Worm (Caenorhabditis elegans) whole organism, L2 larva: Measurements from ENCODE around the gene nas-16.

Experiments used
- F13H6.1 ChIP-seq: sonication (generic microtip); optimal IDR thresholded peaks from 2 replicates; lab custom pipeline; 2016; ENCODE audit warnings: missing genetic modification characterization, missing compliant biosample characterization
- R02D3.7 ChIP-seq: fragments of 150-350 bp; optimal IDR thresholded peaks from 2 replicates; lab custom pipeline; 2014; ENCODE audit warnings: missing biosample characterization, missing genetic modification characterization
- ZK546.5 ChIP-seq: sonication (generic microtip); optimal IDR thresholded peaks from 2 replicates; lab custom pipeline; 2017; ENCODE audit warnings: missing biosample characterization, missing genetic modification characterization
- ama-1 ChIP-seq: fragments of 150-350 bp; optimal IDR thresholded peaks from 2 replicates; lab custom pipeline; 2018; ENCODE audit warnings: inconsistent platforms
- blmp-1 ChIP-seq: sonication (generic microtip); optimal IDR thresholded peaks from 2 replicates; lab custom pipeline; 2017; ENCODE audit warnings: missing genetic modification characterization, mild to moderate bottlenecking, missing compliant biosample characterization, antibody characterized with exemption, moderate library complexity; ENCODE audit not compliant: insufficient read depth
- ceh-16 ChIP-seq: fragments of 150-350 bp; optimal IDR thresholded peaks from 2 replicates; lab custom pipeline; 2014; ENCODE audit warnings: missing biosample characterization, missing genetic modification characterization
- crh-2 ChIP-seq: sonication (generic microtip); optimal IDR thresholded peaks from 2 replicates; lab custom pipeline; 2017; ENCODE audit warnings: missing biosample characterization, missing genetic modification characterization
- dmd-4 ChIP-seq: sonication (generic microtip); optimal IDR thresholded peaks from 2 replicates; lab custom pipeline; 2017; ENCODE audit warnings: missing biosample characterization, missing genetic modification characterization
- egl-27 ChIP-seq: sonication (generic microtip); optimal IDR thresholded peaks from 3 replicates; lab custom pipeline; 2017; ENCODE audit warnings: missing biosample characterization, missing genetic modification reagents, missing genetic modification characterization
- elt-1 ChIP-seq: fragments of 150-350 bp; optimal IDR thresholded peaks from 2 replicates; lab custom pipeline; 2014; ENCODE audit warnings: missing biosample characterization, missing genetic modification characterization
- fos-1 ChIP-seq: fragments of 150-350 bp; optimal IDR thresholded peaks from 2 replicates; lab custom pipeline; 2014; ENCODE audit warnings: missing biosample characterization, missing genetic modification characterization
- gmeb-1 ChIP-seq: fragments of 150-350 bp; optimal IDR thresholded peaks from 2 replicates; lab custom pipeline; 2014; ENCODE audit warnings: missing biosample characterization, missing genetic modification characterization
- lin-13 ChIP-seq: fragments of 150-350 bp; optimal IDR thresholded peaks from 2 replicates; lab custom pipeline; 2014; ENCODE audit warnings: missing biosample characterization, missing genetic modification reagents, missing genetic modification characterization
- lin-39 ChIP-seq: fragments of 150-350 bp; optimal IDR thresholded peaks from 2 replicates; lab custom pipeline; 2014; ENCODE audit warnings: missing biosample characterization, missing genetic modification reagents, missing genetic modification characterization
- mab-5 ChIP-seq: fragments of 150-350 bp; optimal IDR thresholded peaks from 2 replicates; lab custom pipeline; 2014; ENCODE audit warnings: missing biosample characterization, missing genetic modification characterization
- nhr-10 ChIP-seq: sonication (generic microtip); optimal IDR thresholded peaks from 2 replicates; lab custom pipeline; 2017; ENCODE audit warnings: missing biosample characterization, missing genetic modification characterization
- nhr-11 ChIP-seq: fragments of 150-350 bp; optimal IDR thresholded peaks from 2 replicates; lab custom pipeline; 2014; ENCODE audit warnings: missing biosample characterization, missing genetic modification characterization
- nhr-12 ChIP-seq: fragments of 150-350 bp; optimal IDR thresholded peaks from 2 replicates; lab custom pipeline; 2014; ENCODE audit warnings: missing biosample characterization, missing genetic modification characterization
- nhr-129 ChIP-seq: fragments of 150-350 bp; optimal IDR thresholded peaks from 2 replicates; lab custom pipeline; 2014; ENCODE audit warnings: missing biosample characterization, missing genetic modification characterization
- nhr-23 ChIP-seq: fragments of 150-350 bp; optimal IDR thresholded peaks from 2 replicates; lab custom pipeline; 2014; ENCODE audit warnings: missing biosample characterization, missing genetic modification reagents, missing genetic modification characterization
- nhr-25 ChIP-seq: fragments of 150-350 bp; sonication (generic microtip); optimal IDR thresholded peaks from 3 replicates; lab custom pipeline; 2014; ENCODE audit warnings: missing biosample characterization, missing genetic modification characterization
- nhr-6 ChIP-seq: fragments of 150-350 bp; optimal IDR thresholded peaks from 2 replicates; lab custom pipeline; 2014; ENCODE audit warnings: missing biosample characterization, missing genetic modification characterization
- nhr-77 ChIP-seq: fragments of 150-350 bp; optimal IDR thresholded peaks from 2 replicates; lab custom pipeline; 2014; ENCODE audit warnings: missing biosample characterization, missing genetic modification characterization
- peb-1 ChIP-seq: fragments of 150-350 bp; optimal IDR thresholded peaks from 2 replicates; lab custom pipeline; 2014; ENCODE audit warnings: missing biosample characterization, missing genetic modification characterization
- sem-4 ChIP-seq: fragments of 150-350 bp; optimal IDR thresholded peaks from 2 replicates; lab custom pipeline; 2014; ENCODE audit warnings: missing biosample characterization, missing genetic modification reagents, missing genetic modification characterization
- sma-3 ChIP-seq: sonication (generic microtip); optimal IDR thresholded peaks from 2 replicates; lab custom pipeline; 2016; ENCODE audit warnings: missing genetic modification reagents, missing genetic modification characterization, missing compliant biosample characterization
- sma-9 ChIP-seq, 2 experiments: fragments of 150-350 bp in 1 of 2; sonication (generic microtip) in 1 of 2; optimal IDR thresholded peaks; 2 replicates each; lab custom pipeline; 2014 to 2016; ENCODE audit warnings: missing genetic modification characterization in 2 of 2, mild to moderate bottlenecking in 1 of 2, missing biosample characterization in 1 of 2, missing compliant biosample characterization in 1 of 2, missing genetic modification reagents in 1 of 2, moderate library complexity in 1 of 2
- snpc-4 ChIP-seq: fragments of 150-350 bp; optimal IDR thresholded peaks from 2 replicates; lab custom pipeline; 2014; ENCODE audit warnings: missing biosample characterization, missing genetic modification characterization
- unc-39 ChIP-seq: fragments of 150-350 bp; optimal IDR thresholded peaks from 2 replicates; lab custom pipeline; 2014; ENCODE audit warnings: missing biosample characterization, missing genetic modification characterization
- unc-55 ChIP-seq: fragments of 150-350 bp; sonication (generic microtip); optimal IDR thresholded peaks from 3 replicates; lab custom pipeline; 2014; ENCODE audit warnings: missing biosample characterization, missing genetic modification reagents, missing genetic modification characterization
- unc-62 ChIP-seq: fragments of 150-350 bp; optimal IDR thresholded peaks from 2 replicates; lab custom pipeline; 2014; ENCODE audit warnings: missing biosample characterization, missing genetic modification reagents, missing genetic modification characterization
- zag-1 ChIP-seq: fragments of 150-350 bp; optimal IDR thresholded peaks from 2 replicates; lab custom pipeline; 2014; ENCODE audit warnings: missing biosample characterization, missing genetic modification characterization
- ztf-1 ChIP-seq: fragments of 200-800 bp; sonication (Bioruptor generic); conservative IDR thresholded peaks from 2 replicates; pipeline ENCODE4 v1.3.6; 2022; ENCODE audit warnings: missing genetic modification characterization, missing compliant biosample characterization
- ztf-11 ChIP-seq: sonication (generic microtip); optimal IDR thresholded peaks from 2 replicates; lab custom pipeline; 2017; ENCODE audit warnings: missing biosample characterization, missing genetic modification characterization
- ztf-4 ChIP-seq: fragments of 150-350 bp; optimal IDR thresholded peaks from 2 replicates; lab custom pipeline; 2014; ENCODE audit warnings: missing biosample characterization, missing genetic modification characterization

The nas-16 gene

DNA sequence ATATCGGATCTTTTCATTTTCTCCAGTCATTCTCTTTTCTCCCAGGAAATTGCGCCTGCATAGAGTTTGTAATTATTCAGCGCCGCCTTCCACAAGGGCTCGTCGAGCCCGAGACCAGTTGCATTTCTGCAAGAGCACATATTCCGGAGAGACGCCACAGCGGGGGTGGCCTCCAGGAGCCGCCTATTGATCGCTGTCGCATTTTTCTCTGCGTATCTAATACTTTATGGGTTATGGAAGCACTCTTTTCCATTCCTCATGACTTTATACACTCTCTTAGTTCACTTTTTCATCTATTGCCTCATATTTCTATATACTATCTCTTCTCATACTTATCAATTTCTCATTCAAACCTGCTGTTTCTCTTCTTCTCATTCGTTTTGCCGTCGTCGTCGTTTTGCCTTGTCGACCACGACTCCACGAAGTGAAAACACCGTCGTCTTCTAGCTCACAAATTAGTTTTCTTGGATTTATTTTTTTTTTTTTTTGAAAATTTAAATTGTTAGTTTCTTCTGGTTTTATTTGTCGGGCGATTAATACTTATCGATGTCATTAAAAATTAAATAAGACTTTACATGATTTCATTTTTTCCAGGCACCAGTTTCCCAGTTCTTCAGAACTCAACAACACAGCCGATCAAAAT is 16.8 kb upstream of the nas-16 start, which contains the start of gene cnb-1 (continued):
- TF ChIP-seq nhr-77 (tag; lab: Kevin White, UChicago) (no peak), ztf-1 (GFP tag; lab: Robert Waterston, UW) (no peak), nhr-10 (no peak), unc-39 (tag; lab: Kevin White, UChicago) (no peak), lin-13 (GFP tag; lab: Kevin White, UChicago) (no peak), unc-55 (GFP tag; lab: Kevin White, UChicago) (peak; percentile 87), gmeb-1 (tag; lab: Kevin White, UChicago) (peak; percentile 57), nhr-23 (tag; lab: Kevin White, UChicago) (no peak), snpc-4 (tag; lab: Kevin White, UChicago) (peak; percentile 40), nhr-11 (tag; lab: Kevin White, UChicago) (no peak), ama-1 (lab: Kevin White, UChicago) (no peak), unc-62 (GFP tag; lab: Kevin White, UChicago) (no peak)

DNA sequence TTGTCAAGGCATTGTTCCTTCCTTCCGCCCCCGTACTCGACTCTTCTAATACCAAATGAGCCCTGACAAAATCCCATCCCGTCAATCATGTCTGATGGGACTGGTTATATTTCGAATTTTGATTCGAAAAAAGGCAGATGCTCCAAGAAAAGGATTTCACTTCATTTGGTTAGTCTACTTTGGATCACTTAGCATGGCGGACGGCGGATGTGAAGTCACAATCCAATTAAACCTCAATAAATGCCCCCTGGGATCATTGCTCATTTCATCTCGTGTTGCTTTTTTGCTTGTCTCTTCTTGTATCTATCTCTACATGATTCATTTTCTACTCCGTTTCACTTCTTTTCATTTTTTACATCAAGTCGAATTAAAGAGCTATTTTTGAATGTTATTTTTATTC is 12.8 kb upstream of the nas-16 start:
- TF ChIP-seq zag-1 (tag; lab: Kevin White, UChicago) (no peak), ztf-11 (tag; lab: Kevin White, UChicago) (no peak)

DNA sequence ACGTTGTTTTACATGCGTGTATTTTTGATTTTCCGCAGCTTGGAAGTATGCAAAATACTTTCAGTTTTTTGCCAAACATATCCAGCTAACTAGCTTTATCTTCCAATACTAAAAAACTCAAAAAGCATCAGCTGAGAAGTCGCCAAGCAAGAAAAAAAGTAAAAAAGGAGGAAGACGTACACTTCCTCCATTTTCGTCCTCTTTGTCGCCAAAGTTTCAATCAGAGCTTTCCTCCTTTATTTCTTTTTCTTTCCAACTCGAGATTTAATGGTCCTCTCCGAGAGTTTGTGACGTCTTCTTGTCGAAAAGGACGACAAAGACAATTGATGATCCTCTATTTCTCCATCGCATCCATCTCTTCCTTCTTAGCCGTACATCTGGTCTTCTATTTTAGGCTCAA is 11.5 kb upstream of the nas-16 start:
- TF ChIP-seq dmd-4 (tag; lab: Kevin White, UChicago) (no peak), sma-9 (GFP tag; optimal IDR thresholded peaks at IDR 0.05; lab: Kevin White, UChicago) (peak; percentile 16), sma-9 (tag; optimal IDR thresholded peaks at IDR 0.05; lab: Kevin White, UChicago) (no peak)

DNA sequence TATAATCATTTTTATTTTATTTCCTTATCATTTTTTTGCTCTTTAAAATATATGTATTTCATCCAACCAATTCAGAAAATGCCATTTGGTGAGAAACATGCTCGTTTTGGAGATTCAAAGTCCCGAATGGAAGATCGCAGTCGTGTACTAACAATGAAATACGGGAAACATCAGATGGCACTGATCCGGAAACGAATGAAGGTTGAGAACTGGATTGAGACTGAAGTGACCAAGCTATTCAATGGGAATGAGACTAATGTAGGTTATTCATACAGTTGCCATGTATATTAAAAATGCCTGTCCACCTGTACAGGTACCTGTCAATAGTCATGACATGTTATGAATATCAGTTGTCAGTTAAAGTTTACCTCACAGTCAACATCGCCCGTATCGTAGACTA is 9.1 kb upstream of the nas-16 start, which contains the start of gene F55C10.5:
F55C10.5 (plus strand) TSS at position 74 of the 400 bp plus-strand sequence.
- TF ChIP-seq fos-1 (tag; lab: Kevin White, UChicago) (no peak), nhr-10 (no peak), ztf-11 (tag; lab: Kevin White, UChicago) (no peak), ztf-4 (tag; lab: Kevin White, UChicago) (no peak), unc-62 (GFP tag; lab: Kevin White, UChicago) (no peak), ceh-16 (tag; lab: Kevin White, UChicago) (no peak), zag-1 (tag; lab: Kevin White, UChicago) (no peak), ZK546.5 (no peak), mab-5 (tag; lab: Kevin White, UChicago) (no peak), nhr-129 (tag; lab: Kevin White, UChicago) (no peak), blmp-1 (tag; lab: Kevin White, UChicago) (no peak), nhr-6 (tag; lab: Kevin White, UChicago) (no peak), sma-9 (GFP tag; optimal IDR thresholded peaks at IDR 0.05; lab: Kevin White, UChicago) (no peak), sma-9 (tag; optimal IDR thresholded peaks at IDR 0.05; lab: Kevin White, UChicago) (no peak), sem-4 (tag; lab: Kevin White, UChicago) (no peak), crh-2 (tag; lab: Kevin White, UChicago) (no peak), egl-27 (no peak), nhr-12 (tag; lab: Kevin White, UChicago) (no peak), ztf-1 (GFP tag; lab: Robert Waterston, UW) (no peak), peb-1 (tag; lab: Kevin White, UChicago) (no peak)

DNA sequence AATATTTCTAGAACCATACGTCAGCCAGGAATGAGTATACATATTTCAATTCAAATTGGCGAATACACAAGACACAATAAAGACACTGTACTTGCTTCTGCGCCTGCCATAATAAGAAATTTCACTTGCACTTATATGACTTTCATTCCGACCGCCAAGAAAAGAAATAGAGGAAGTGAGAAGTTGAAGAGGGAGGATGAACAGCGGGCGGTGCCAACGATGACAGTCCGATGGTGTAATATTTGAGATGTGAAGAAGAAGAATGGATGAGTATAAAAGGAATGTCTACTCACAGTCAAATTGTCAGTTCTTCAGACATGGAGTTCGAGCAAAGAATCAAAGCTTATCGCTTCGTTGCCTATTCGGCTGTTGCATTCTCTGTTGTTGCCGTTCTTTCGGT is 7.1 kb upstream of the nas-16 start, which contains the start of gene col-154:
col-154 (plus strand) TSS at position 301 of the 400 bp plus-strand sequence.
- no peak for TF ChIP-seq sma-3 (GFP tag; lab: Kevin White, UChicago)
- no peak for TF ChIP-seq ztf-11 (tag; lab: Kevin White, UChicago)
- TF ChIP-seq elt-1 (tag; lab: Kevin White, UChicago): no peak
- no peak for TF ChIP-seq gmeb-1 (tag; lab: Kevin White, UChicago)
- TF ChIP-seq unc-62 (GFP tag; lab: Kevin White, UChicago): no peak
- no peak for TF ChIP-seq lin-39 (tag; lab: Kevin White, UChicago)
- TF ChIP-seq nhr-77 (tag; lab: Kevin White, UChicago): no peak
- no peak for TF ChIP-seq nhr-25 (tag; lab: Kevin White, UChicago)
- no peak for TF ChIP-seq nhr-11 (tag; lab: Kevin White, UChicago)
- TF ChIP-seq ZK546.5: no peak
- TF ChIP-seq lin-13 (GFP tag; lab: Kevin White, UChicago): no peak
- TF ChIP-seq crh-2 (tag; lab: Kevin White, UChicago): no peak
- TF ChIP-seq blmp-1 (tag; lab: Kevin White, UChicago): no peak
- TF ChIP-seq R02D3.7 (tag; lab: Kevin White, UChicago): no peak
- TF ChIP-seq ztf-1 (GFP tag; lab: Robert Waterston, UW): no peak
- TF ChIP-seq F13H6.1 (tag; lab: Kevin White, UChicago): no peak
- TF ChIP-seq ztf-4 (tag; lab: Kevin White, UChicago): no peak
